Fruit fly (Drosophila melanogaster) whole organism, embryonic: ENCODE data around the gene h-cup.

Experiments
- Abd-B ChIP-seq: fragments of 200-800 bp; sonication (Bioruptor generic); optimal IDR thresholded peaks from 2 replicates; lab custom pipeline; 2018; ENCODE audit warnings: missing biosample characterization, mild to moderate bottlenecking, missing genetic modification characterization, moderate library complexity
- Atf3 ChIP-seq: fragments of 200-800 bp; sonication (Bioruptor generic); optimal IDR thresholded peaks from 3 replicates; lab custom pipeline; 2016; ENCODE audit warnings: missing biosample characterization, missing genetic modification characterization
- B-H1 ChIP-seq: fragments of 200-800 bp; sonication (Bioruptor generic); IDR thresholded peaks from 3 replicates; pipeline ENCODE4 v1.3.6; 2022; ENCODE audit warnings: missing biosample characterization, missing genetic modification characterization
- CG11560 ChIP-seq: fragments of 200-800 bp; sonication (Bioruptor generic); IDR thresholded peaks from 3 replicates; pipeline ENCODE4 v1.3.6; 2022; ENCODE audit warnings: missing biosample characterization, missing genetic modification characterization
- CG11695 ChIP-seq: fragments of 200-800 bp; sonication (Bioruptor generic); IDR thresholded peaks from 3 replicates; pipeline ENCODE4 v1.3.6; 2022; ENCODE audit warnings: missing biosample characterization, missing genetic modification characterization
- CG11696 ChIP-seq: fragments of 200-800 bp; sonication (Bioruptor generic); IDR thresholded peaks from 2 replicates; pipeline ENCODE4 v1.3.6; 2022; ENCODE audit warnings: missing biosample characterization, missing genetic modification characterization
- CG11723 ChIP-seq: fragments of 200-800 bp; sonication (Bioruptor generic); optimal IDR thresholded peaks from 2 replicates; lab custom pipeline; 2017; ENCODE audit warnings: missing biosample characterization, mild to moderate bottlenecking, missing genetic modification characterization
- CG14710 ChIP-seq: fragments of 200-800 bp; sonication (Bioruptor generic); optimal IDR thresholded peaks from 3 replicates; lab custom pipeline; 2019; ENCODE audit warnings: missing biosample characterization, mild to moderate bottlenecking, missing genetic modification characterization, moderate library complexity
- CG15601 ChIP-seq: fragments of 200-800 bp; sonication (Bioruptor generic); optimal IDR thresholded peaks from 3 replicates; lab custom pipeline; 2019; ENCODE audit warnings: missing biosample characterization, mild to moderate bottlenecking, missing genetic modification characterization, moderate library complexity
- CG1603 ChIP-seq: fragments of 200-800 bp; sonication (Bioruptor generic); optimal IDR thresholded peaks from 2 replicates; lab custom pipeline; 2019; ENCODE audit warnings: missing biosample characterization, mild to moderate bottlenecking, missing genetic modification characterization, moderate library complexity
- CG1647 ChIP-seq: fragments of 200-800 bp; sonication (Bioruptor generic); optimal IDR thresholded peaks from 3 replicates; lab custom pipeline; 2016; ENCODE audit warnings: missing biosample characterization, missing genetic modification characterization
- CG16779 ChIP-seq: fragments of 200-800 bp; sonication (Bioruptor generic); IDR thresholded peaks from 2 replicates; pipeline ENCODE4 v1.3.6; 2022; ENCODE audit warnings: missing biosample characterization, missing genetic modification characterization
- CG1792 ChIP-seq: fragments of 200-800 bp; sonication (Bioruptor generic); optimal IDR thresholded peaks from 2 replicates; lab custom pipeline; 2016; ENCODE audit warnings: missing biosample characterization, missing genetic modification characterization
- CG31365 ChIP-seq: fragments of 200-800 bp; sonication (Bioruptor generic); optimal IDR thresholded peaks from 2 replicates; lab custom pipeline; 2018; ENCODE audit warnings: missing biosample characterization, mild to moderate bottlenecking, missing genetic modification characterization
- CG31388 ChIP-seq: fragments of 200-800 bp; sonication (Bioruptor generic); optimal IDR thresholded peaks from 2 replicates; lab custom pipeline; 2016; ENCODE audit warnings: missing biosample characterization, missing genetic modification characterization
- CG33557 ChIP-seq: fragments of 200-800 bp; sonication (Bioruptor generic); optimal IDR thresholded peaks from 2 replicates; lab custom pipeline; 2019; ENCODE audit warnings: missing biosample characterization, mild to moderate bottlenecking, missing genetic modification characterization, moderate library complexity
- CG4617 ChIP-seq: fragments of 200-800 bp; sonication (Bioruptor generic); optimal IDR thresholded peaks from 3 replicates; lab custom pipeline; 2016; ENCODE audit warnings: missing biosample characterization, missing genetic modification characterization, borderline replicate concordance
- CG5180 ChIP-seq: fragments of 200-800 bp; sonication (Bioruptor generic); optimal IDR thresholded peaks from 3 replicates; lab custom pipeline; 2017; ENCODE audit warnings: missing biosample characterization, missing genetic modification characterization, mild to moderate bottlenecking, moderate library complexity, missing genetic modification reagents
- CG6689 ChIP-seq: fragments of 200-800 bp; sonication (Bioruptor generic); IDR thresholded peaks from 2 replicates; pipeline ENCODE4 v1.3.6; 2022; ENCODE audit warnings: missing biosample characterization, missing genetic modification characterization
- CG6791 ChIP-seq: fragments of 200-800 bp; sonication (Bioruptor generic); IDR thresholded peaks from 3 replicates; pipeline ENCODE4 v1.3.6; 2022; ENCODE audit warnings: missing biosample characterization, missing genetic modification characterization; ENCODE audit not compliant: partially characterized antibody
- CG7271 ChIP-seq: fragments of 200-800 bp; sonication (Bioruptor generic); optimal IDR thresholded peaks from 2 replicates; lab custom pipeline; 2018; ENCODE audit warnings: missing biosample characterization, mild to moderate bottlenecking, missing genetic modification characterization, moderate library complexity
- CG7963 ChIP-seq: fragments of 200-800 bp; sonication (Bioruptor generic); IDR thresholded peaks from 3 replicates; pipeline ENCODE4 v1.3.6; 2022; ENCODE audit warnings: missing biosample characterization, missing genetic modification characterization; ENCODE audit not compliant: partially characterized antibody
- CG8089 ChIP-seq: fragments of 200-800 bp; sonication (Bioruptor generic); optimal IDR thresholded peaks from 3 replicates; lab custom pipeline; 2016; ENCODE audit warnings: missing biosample characterization, missing genetic modification characterization
- CG9932 ChIP-seq: fragments of 200-800 bp; sonication (Bioruptor generic); IDR thresholded peaks from 2 replicates; pipeline ENCODE4 v1.3.6; 2022; ENCODE audit warnings: missing biosample characterization, missing genetic modification characterization
- Dfd ChIP-seq, 2 experiments: fragments of >200 bp; optimal IDR thresholded peaks; 2 replicates each; lab custom pipeline; 2017; ENCODE audit warnings: missing biosample characterization in 2 of 2, missing genetic modification characterization in 2 of 2
- Fer1 ChIP-seq: fragments of 200-800 bp; sonication (Bioruptor generic); optimal IDR thresholded peaks from 2 replicates; lab custom pipeline; 2017; ENCODE audit warnings: missing biosample characterization, mild to moderate bottlenecking, missing genetic modification characterization
- HLH4C ChIP-seq: fragments of 200-800 bp; sonication (Bioruptor generic); IDR thresholded peaks from 3 replicates; pipeline ENCODE4 v1.3.6; 2022; ENCODE audit warnings: missing biosample characterization, missing genetic modification characterization; ENCODE audit not compliant: partially characterized antibody
- HLH54F ChIP-seq: fragments of 200-800 bp; sonication (Bioruptor generic); optimal IDR thresholded peaks from 3 replicates; lab custom pipeline; 2016; ENCODE audit warnings: missing biosample characterization, missing genetic modification characterization
- Hand ChIP-seq: fragments of 200-800 bp; sonication (Bioruptor generic); optimal IDR thresholded peaks from 2 replicates; lab custom pipeline; 2017; ENCODE audit warnings: mild to moderate bottlenecking, missing biosample characterization, missing genetic modification reagents, missing genetic modification characterization
- HmgD ChIP-seq: fragments of 200-800 bp; sonication (Bioruptor generic); optimal IDR thresholded peaks from 3 replicates; lab custom pipeline; 2016; ENCODE audit warnings: missing biosample characterization, missing genetic modification characterization
- Hr78 ChIP-seq, 2 experiments: fragments of 200-800 bp in 1 of 2; fragments of >200 bp in 1 of 2; sonication (Bioruptor generic) in 1 of 2; optimal IDR thresholded peaks; 2 replicates each; lab custom pipeline; 2017 to 2019; ENCODE audit warnings: missing biosample characterization in 2 of 2, missing genetic modification characterization in 2 of 2, mild to moderate bottlenecking in 1 of 2, moderate library complexity in 1 of 2
- ara ChIP-seq: fragments of 200-800 bp; sonication (Bioruptor generic); IDR thresholded peaks from 2 replicates; pipeline ENCODE4 v1.3.6; 2022; ENCODE audit warnings: missing biosample characterization, missing genetic modification characterization
- br ChIP-seq: fragments of >200 bp; optimal IDR thresholded peaks from 2 replicates; lab custom pipeline; 2017
- chinmo ChIP-seq: fragments of 200-800 bp; sonication (Bioruptor generic); IDR thresholded peaks from 4 replicates; pipeline ENCODE4 v1.3.6; 2022; ENCODE audit warnings: missing biosample characterization, missing genetic modification characterization; ENCODE audit not compliant: partially characterized antibody
- dmrt99B ChIP-seq: fragments of 200-800 bp; sonication (Bioruptor generic); optimal IDR thresholded peaks from 2 replicates; lab custom pipeline; 2018; ENCODE audit warnings: missing biosample characterization, mild to moderate bottlenecking, missing genetic modification characterization, moderate library complexity
- eyg ChIP-seq: fragments of 200-800 bp; sonication (Bioruptor generic); optimal IDR thresholded peaks from 3 replicates; lab custom pipeline; 2016; ENCODE audit warnings: missing biosample characterization, missing genetic modification characterization
- inv ChIP-seq: fragments of 200-800 bp; sonication (Bioruptor generic); IDR thresholded peaks from 2 replicates; pipeline ENCODE4 v1.3.6; 2022; ENCODE audit warnings: missing biosample characterization, missing genetic modification characterization; ENCODE audit not compliant: partially characterized antibody
- lola ChIP-seq, 3 experiments: fragments of >200 bp in 2 of 3; fragments of 200-800 bp in 1 of 3; sonication (Bioruptor generic) in 1 of 3; optimal IDR thresholded peaks; 2 replicates each; lab custom pipeline; 2017 to 2019; ENCODE audit warnings: missing biosample characterization in 3 of 3, missing genetic modification characterization in 3 of 3, mild to moderate bottlenecking in 1 of 3, moderate library complexity in 1 of 3
- mld ChIP-seq: fragments of 200-800 bp; sonication (Bioruptor generic); IDR thresholded peaks from 3 replicates; pipeline ENCODE4 v1.3.6; 2022; ENCODE audit warnings: missing biosample characterization, missing genetic modification characterization; ENCODE audit not compliant: partially characterized antibody
- nerfin-2 ChIP-seq: fragments of 200-800 bp; sonication (Bioruptor generic); IDR thresholded peaks from 2 replicates; pipeline ENCODE4 v1.3.6; 2022; ENCODE audit warnings: missing biosample characterization, missing genetic modification characterization; ENCODE audit not compliant: partially characterized antibody
- nmo ChIP-seq: fragments of 200-800 bp; sonication (Bioruptor generic); optimal IDR thresholded peaks from 2 replicates; lab custom pipeline; 2018; ENCODE audit warnings: missing biosample characterization, mild to moderate bottlenecking, missing genetic modification characterization, moderate library complexity
- nom ChIP-seq: fragments of 200-800 bp; sonication (Bioruptor generic); optimal IDR thresholded peaks from 2 replicates; lab custom pipeline; 2017; ENCODE audit warnings: missing biosample characterization, missing genetic modification characterization, mild to moderate bottlenecking, moderate library complexity, missing genetic modification reagents
- salm ChIP-seq: fragments of 200-800 bp; sonication (Bioruptor generic); optimal IDR thresholded peaks from 2 replicates; lab custom pipeline; 2018; ENCODE audit warnings: missing biosample characterization, mild to moderate bottlenecking, missing genetic modification characterization
- schlank ChIP-seq: fragments of 200-800 bp; sonication (Bioruptor generic); optimal IDR thresholded peaks from 2 replicates; lab custom pipeline; 2018; ENCODE audit warnings: missing biosample characterization, mild to moderate bottlenecking, missing genetic modification characterization
- sim ChIP-seq: fragments of 200-800 bp; sonication (Bioruptor generic); IDR thresholded peaks from 2 replicates; pipeline ENCODE4 v1.3.6; 2022; ENCODE audit warnings: missing biosample characterization, missing genetic modification characterization
- slp2 ChIP-seq: fragments of 200-800 bp; sonication (Bioruptor generic); optimal IDR thresholded peaks from 2 replicates; lab custom pipeline; 2016; ENCODE audit warnings: missing biosample characterization, missing genetic modification characterization
- ssp ChIP-seq: fragments of 200-800 bp; sonication (Bioruptor generic); IDR thresholded peaks from 2 replicates; pipeline ENCODE4 v1.3.6; 2022; ENCODE audit warnings: missing biosample characterization, missing genetic modification characterization

Gene h-cup

dm6 chr3R:15342926-15343685, 39.6 kb downstream of the h-cup start, which contains the start of gene Nagk (continued):
- TF ChIP-seq CG31388 (peak; percentile 57), CG8089 (GFP tag; lab: Kevin White, UChicago) (peak; percentile 19), CG6791 (GFP tag; lab: Robert Waterston, UW) (peak; percentile 68; the same call in 2 of the 3 replicates), B-H1 (0 out of 3 replicates have a peak, but pooled peaks have one; percentile 19), CG11696 (GFP tag; lab: Robert Waterston, UW) (peak; percentile 19; the same call in 1 of the 2 replicates), br (lab: Kevin White, UChicago) (no peak), Fer1 (peak; percentile 37), schlank (tag; lab: Kevin White, UChicago) (no peak), slp2 (GFP tag; lab: Kevin White, UChicago) (peak; percentile 46), CG1792 (GFP tag; lab: Kevin White, UChicago) (peak; percentile 37), CG15601 (tag; lab: Kevin White, UChicago) (peak; percentile 14), HLH54F (GFP tag; lab: Kevin White, UChicago) (peak; percentile 57), lola (GFP tag; optimal IDR thresholded peaks at IDR 0.05; lab: Kevin White, UChicago) (peak in 1 of 3 experiments; percentile 71), CG6689 (GFP tag; lab: Robert Waterston, UW) (peak; percentile 45; the same call in 1 of the 2 replicates), HLH4C (no peak), Abd-B (GFP tag; lab: Kevin White, UChicago) (no peak), inv (no peak), nmo (peak; percentile 82), CG7963 (GFP tag; lab: Robert Waterston, UW) (no peak), Hand (GFP tag; lab: Kevin White, UChicago) (peak; percentile 12), ssp (peak; percentile 46), HmgD (GFP tag; lab: Kevin White, UChicago) (no peak), Dfd (GFP tag; optimal IDR thresholded peaks at IDR 0.05; lab: Kevin White, UChicago) (no peak), Atf3 (peak; percentile 6), CG7271 (no peak), CG11723 (GFP tag; lab: Kevin White, UChicago) (peak; percentile 53), chinmo (GFP tag; lab: Robert Waterston, UW) (peak; percentile 90; the same call in 2 of the 4 replicates), CG33557 (GFP tag; lab: Kevin White, UChicago) (no peak), nom (GFP tag; lab: Kevin White, UChicago) (no peak), nerfin-2 (GFP tag; lab: Robert Waterston, UW) (no peak), ara (GFP tag; lab: Robert Waterston, UW) (no peak), CG16779 (GFP tag; lab: Robert Waterston, UW) (no peak), CG31365 (tag; lab: Kevin White, UChicago) (no peak), CG11560 (tag; lab: Robert Waterston, UW) (no peak), CG4617 (GFP tag; lab: Kevin White, UChicago) (peak; percentile 13), CG1647 (GFP tag; lab: Kevin White, UChicago) (no peak), CG11695 (GFP tag; lab: Robert Waterston, UW) (peak; percentile 19; the same call in 1 of the 3 replicates), Hr78 (GFP tag; optimal IDR thresholded peaks at IDR 0.05; lab: Kevin White, UChicago) (peak in 1 of 2 experiments; percentile 48), mld (GFP tag; lab: Robert Waterston, UW) (no peak; the same call in 2 of the 3 replicates), sim (GFP tag; lab: Robert Waterston, UW) (no peak), CG1603 (peak; percentile 48), dmrt99B (tag; lab: Kevin White, UChicago) (peak; percentile 67), CG5180 (GFP tag; lab: Kevin White, UChicago) (peak; percentile 18), eyg (GFP tag; lab: Kevin White, UChicago) (no peak), salm (peak; percentile 39), CG9932 (GFP tag; lab: Robert Waterston, UW) (peak; percentile 32), CG14710 (tag; lab: Kevin White, UChicago) (peak; percentile 60)
